Worm (Caenorhabditis elegans) whole organism, early embryonic: ENCODE measurements around the gene clec-55.

ENCODE experiments used
- B0310.2 ChIP-seq: sonication (generic microtip); optimal IDR thresholded peaks from 2 replicates; lab custom pipeline; 2016; ENCODE audit warnings: mild to moderate bottlenecking, missing genetic modification characterization, missing compliant biosample characterization
- F13C5.2 ChIP-seq: sonication (generic microtip); optimal IDR thresholded peaks from 2 replicates; lab custom pipeline; 2017; ENCODE audit warnings: mild to moderate bottlenecking, missing genetic modification characterization, inconsistent platforms, missing compliant biosample characterization
- aly-1 ChIP-seq: sonication (generic microtip); optimal IDR thresholded peaks from 2 replicates; lab custom pipeline; 2016; ENCODE audit warnings: missing genetic modification characterization, missing compliant biosample characterization
- ama-1 ChIP-seq: fragments of 150-350 bp; optimal IDR thresholded peaks from 2 replicates; lab custom pipeline; 2014
- ceh-13 ChIP-seq: fragments of 200-800 bp; sonication (Bioruptor generic); optimal IDR thresholded peaks from 2 replicates; lab custom pipeline; 2018; ENCODE audit warnings: mild to moderate bottlenecking, missing genetic modification characterization, missing compliant biosample characterization
- flt-1 ChIP-seq: fragments of 200-800 bp; sonication (Bioruptor generic); IDR thresholded peaks from 2 replicates; pipeline ENCODE4 v1.3.6; 2022; ENCODE audit warnings: missing genetic modification characterization, missing compliant biosample characterization
- hmbx-1 ChIP-seq: sonication (generic microtip); optimal IDR thresholded peaks from 2 replicates; lab custom pipeline; 2016; ENCODE audit warnings: mild to moderate bottlenecking, missing genetic modification characterization, missing compliant biosample characterization
- pes-1 ChIP-seq: fragments of 200-800 bp; sonication (Bioruptor generic); IDR thresholded peaks from 2 replicates; pipeline ENCODE4 v1.3.6; 2022; ENCODE audit warnings: missing genetic modification reagents, missing genetic modification characterization, missing compliant biosample characterization
- sea-1 ChIP-seq: fragments of 200-800 bp; sonication (Bioruptor generic); conservative IDR thresholded peaks from 2 replicates; pipeline ENCODE4 v1.3.6; 2022; ENCODE audit warnings: missing genetic modification characterization, missing compliant biosample characterization
- tbx-37 ChIP-seq: fragments of 200-800 bp; sonication (Bioruptor generic); conservative IDR thresholded peaks from 2 replicates; pipeline ENCODE4 v1.3.6; 2022; ENCODE audit warnings: missing genetic modification reagents, missing genetic modification characterization, missing compliant biosample characterization
- tra-4 ChIP-seq: sonication (generic microtip); optimal IDR thresholded peaks from 2 replicates; lab custom pipeline; 2017; ENCODE audit warnings: missing genetic modification characterization, missing compliant biosample characterization

DNA sequence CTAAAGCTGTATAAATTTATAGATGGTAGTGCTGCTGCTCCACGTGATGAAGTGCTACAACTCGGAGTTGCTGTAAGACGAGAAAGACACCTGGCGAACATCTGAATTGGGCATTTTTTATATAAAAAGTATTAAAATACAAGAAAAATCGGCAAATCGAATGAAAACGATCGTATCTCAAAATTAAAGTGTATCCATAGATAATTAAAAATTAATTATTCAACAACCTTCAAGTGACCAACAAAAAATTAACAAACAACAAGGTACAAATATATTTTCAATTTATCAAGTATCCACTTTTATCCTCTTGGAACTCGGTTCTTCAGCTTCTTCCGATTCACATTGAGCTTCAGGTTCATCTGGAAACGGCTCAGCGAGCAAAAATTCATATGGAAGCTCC lies 40.2 kb downstream of the clec-55 start, which contains the start of gene R02D5.8:
- TF ChIP-seq aly-1, result no peak
- no peak for TF ChIP-seq pes-1 (GFP tag; lab: Robert Waterston, UW)
- TF ChIP-seq flt-1, result no peak
- no peak for TF ChIP-seq ama-1
- no peak for TF ChIP-seq B0310.2
- TF ChIP-seq sea-1 (GFP tag; lab: Robert Waterston, UW), result no peak
- no peak for TF ChIP-seq tbx-37
- no peak for TF ChIP-seq ceh-13 (GFP tag; lab: Kevin White, UChicago)
- no peak for TF ChIP-seq tra-4
- TF ChIP-seq F13C5.2 (tag; lab: Kevin White, UChicago), result no peak
- TF ChIP-seq hmbx-1 (tag; lab: Kevin White, UChicago), result no peak
